Worm (Caenorhabditis elegans) whole organism, L4 larva: Measurements from ENCODE around the gene F14F7.4.

Experiments
- D1046.2 ChIP-seq: fragments of 200-800 bp; sonication (Bioruptor generic); IDR thresholded peaks from 2 replicates; pipeline ENCODE4 v1.3.6; 2022; ENCODE audit warnings: missing genetic modification characterization, missing compliant biosample characterization
- F37D6.2 ChIP-seq: sonication (generic microtip); optimal IDR thresholded peaks from 2 replicates; lab custom pipeline; 2016; ENCODE audit warnings: mild to moderate bottlenecking, missing genetic modification characterization, missing compliant biosample characterization
- R02D3.7 ChIP-seq: fragments of 150-350 bp; sonication (generic microtip); optimal IDR thresholded peaks from 3 replicates; lab custom pipeline; 2014; ENCODE audit warnings: missing biosample characterization, missing genetic modification characterization
- Y105C5A.15 ChIP-seq: fragments of 200-800 bp; sonication (Bioruptor generic); IDR thresholded peaks from 2 replicates; pipeline ENCODE4 v1.3.6; 2022; ENCODE audit warnings: missing genetic modification characterization, missing compliant biosample characterization
- Y48G9A.11 ChIP-seq: fragments of 200-800 bp; sonication (Bioruptor generic); IDR thresholded peaks from 2 replicates; pipeline ENCODE4 v1.3.6; 2022; ENCODE audit warnings: missing genetic modification reagents, missing genetic modification characterization, missing compliant biosample characterization
- ZK337.2 ChIP-seq: fragments of 200-800 bp; sonication (Bioruptor generic); IDR thresholded peaks from 2 replicates; pipeline ENCODE4 v1.3.6; 2022; ENCODE audit warnings: missing genetic modification reagents, missing genetic modification characterization, missing compliant biosample characterization
- ZK546.5 ChIP-seq, 2 experiments: sonication (generic microtip); optimal IDR thresholded peaks; 2 replicates each; lab custom pipeline; 2017; ENCODE audit warnings: missing biosample characterization in 2 of 2, missing genetic modification characterization in 2 of 2
- aha-1 ChIP-seq: fragments of 150-350 bp; peaks from one replicate; lab custom pipeline; 2014; ENCODE audit warnings: missing biosample characterization, missing genetic modification characterization
- aly-2 ChIP-seq: sonication (generic microtip); optimal IDR thresholded peaks from 2 replicates; lab custom pipeline; 2018; ENCODE audit warnings: missing biosample characterization, missing genetic modification characterization
- ama-1 ChIP-seq: fragments of 150-350 bp; optimal IDR thresholded peaks from 2 replicates; lab custom pipeline; 2014; ENCODE audit warnings: inconsistent platforms, mixed read lengths
- arid-1 ChIP-seq: fragments of 200-800 bp; sonication (Bioruptor generic); conservative IDR thresholded peaks from 2 replicates; pipeline ENCODE4 v1.3.6; 2022; ENCODE audit warnings: missing genetic modification reagents, missing genetic modification characterization, missing compliant biosample characterization
- attf-4 ChIP-seq: sonication (generic microtip); optimal IDR thresholded peaks from 3 replicates; lab custom pipeline; 2017; ENCODE audit warnings: missing biosample characterization, missing genetic modification characterization
- ceh-32 ChIP-seq: sonication (generic microtip); optimal IDR thresholded peaks from 2 replicates; lab custom pipeline; 2016; ENCODE audit warnings: mild to moderate bottlenecking, missing genetic modification characterization, missing compliant biosample characterization; ENCODE audit not compliant: poor library complexity
- ceh-82 ChIP-seq: sonication (generic microtip); optimal IDR thresholded peaks from 2 replicates; lab custom pipeline; 2017; ENCODE audit warnings: missing biosample characterization, missing genetic modification characterization
- ces-1 ChIP-seq: fragments of 150-350 bp; sonication (generic microtip); optimal IDR thresholded peaks from 4 replicates; lab custom pipeline; 2014; ENCODE audit warnings: missing biosample characterization, missing genetic modification reagents, missing genetic modification characterization
- cey-2 ChIP-seq: sonication (generic microtip); optimal IDR thresholded peaks from 3 replicates; lab custom pipeline; 2017; ENCODE audit warnings: missing genetic modification characterization, mild to moderate bottlenecking, missing compliant biosample characterization, antibody characterized with exemption, borderline replicate concordance; ENCODE audit not compliant: insufficient read depth
- daf-12 ChIP-seq: fragments of 150-350 bp; optimal IDR thresholded peaks from 2 replicates; lab custom pipeline; 2014; ENCODE audit warnings: missing biosample characterization, missing genetic modification reagents, missing genetic modification characterization
- daf-19 ChIP-seq: fragments of 200-800 bp; sonication (Bioruptor generic); conservative IDR thresholded peaks from 2 replicates; pipeline ENCODE4 v1.3.6; 2022; ENCODE audit warnings: missing genetic modification characterization, missing compliant biosample characterization
- dmd-8 ChIP-seq: fragments of 200-800 bp; sonication (Bioruptor generic); IDR thresholded peaks from 2 replicates; pipeline ENCODE4 v1.3.6; 2022; ENCODE audit warnings: missing genetic modification characterization, missing compliant biosample characterization
- egl-43 ChIP-seq: fragments of 200-800 bp; sonication (Bioruptor generic); IDR thresholded peaks from 2 replicates; pipeline ENCODE4 v1.3.6; 2022; ENCODE audit warnings: missing genetic modification reagents, missing genetic modification characterization, missing compliant biosample characterization
- fkh-10 ChIP-seq: fragments of 150-350 bp; optimal IDR thresholded peaks from 2 replicates; lab custom pipeline; 2014; ENCODE audit warnings: missing biosample characterization, missing genetic modification reagents, missing genetic modification characterization
- hif-1 ChIP-seq, 2 experiments: sonication (generic microtip); optimal IDR thresholded peaks; 2 replicates each; lab custom pipeline; 2016 to 2017; ENCODE audit warnings: missing compliant biosample characterization in 2 of 2, missing genetic modification characterization in 2 of 2, missing genetic modification reagents in 2 of 2, missing genotype in 2 of 2, mild to moderate bottlenecking in 1 of 2
- hmg-1.1 ChIP-seq: fragments of 200-800 bp; sonication (Bioruptor generic); IDR thresholded peaks from 2 replicates; pipeline ENCODE4 v1.3.6; 2022; ENCODE audit warnings: missing genetic modification reagents, missing genetic modification characterization, missing compliant biosample characterization
- lin-15B ChIP-seq: fragments of 150-350 bp; sonication (generic microtip); optimal IDR thresholded peaks from 3 replicates; lab custom pipeline; 2014; ENCODE audit warnings: missing biosample characterization, missing genetic modification characterization
- lin-29 ChIP-seq: fragments of 200-800 bp; sonication (Bioruptor generic); IDR thresholded peaks from 2 replicates; pipeline ENCODE4 v1.3.6; 2022; ENCODE audit warnings: missing genetic modification reagents, missing genetic modification characterization, missing compliant biosample characterization
- lin-39 ChIP-seq: fragments of 150-350 bp; optimal IDR thresholded peaks from 2 replicates; lab custom pipeline; 2014; ENCODE audit warnings: missing biosample characterization, missing genetic modification reagents, missing genetic modification characterization
- madf-5 ChIP-seq, 2 experiments: fragments of 200-800 bp; sonication (Bioruptor generic); IDR thresholded peaks; 2 replicates each; pipeline ENCODE4 v1.3.6; 2022; ENCODE audit warnings: missing compliant biosample characterization in 2 of 2, missing genetic modification characterization in 2 of 2
- mxl-2 ChIP-seq: fragments of 200-800 bp; sonication (Bioruptor generic); conservative IDR thresholded peaks from 2 replicates; pipeline ENCODE4 v1.3.6; 2022; ENCODE audit warnings: missing genetic modification reagents, missing genetic modification characterization, missing compliant biosample characterization
- nhr-10 ChIP-seq: fragments of 150-350 bp; optimal IDR thresholded peaks from 2 replicates; lab custom pipeline; 2014; ENCODE audit warnings: missing biosample characterization, missing genetic modification characterization
- nhr-11 ChIP-seq: fragments of 150-350 bp; optimal IDR thresholded peaks from 2 replicates; lab custom pipeline; 2014; ENCODE audit warnings: missing biosample characterization, missing genetic modification characterization
- nhr-237 ChIP-seq: sonication (generic microtip); optimal IDR thresholded peaks from 2 replicates; lab custom pipeline; 2017; ENCODE audit warnings: missing biosample characterization, missing genetic modification characterization
- nhr-25 ChIP-seq: sonication (generic microtip); optimal IDR thresholded peaks from 2 replicates; lab custom pipeline; 2017; ENCODE audit warnings: missing genetic modification characterization, mild to moderate bottlenecking, missing compliant biosample characterization, antibody characterized with exemption, moderate library complexity, borderline replicate concordance; ENCODE audit not compliant: insufficient read depth
- nhr-42 ChIP-seq: fragments of 200-800 bp; sonication (Bioruptor generic); IDR thresholded peaks from 2 replicates; pipeline ENCODE4 v1.3.6; 2022; ENCODE audit warnings: missing genetic modification characterization, missing compliant biosample characterization
- nhr-48 ChIP-seq: sonication (generic microtip); optimal IDR thresholded peaks from 2 replicates; lab custom pipeline; 2016; ENCODE audit warnings: mild to moderate bottlenecking, missing genetic modification characterization, missing compliant biosample characterization
- nhr-76 ChIP-seq: fragments of 150-350 bp; optimal IDR thresholded peaks from 2 replicates; lab custom pipeline; 2014; ENCODE audit warnings: missing biosample characterization, missing genetic modification characterization
- pha-4 ChIP-seq, 2 experiments: fragments of 150-350 bp in 1 of 2; fragments of 200-800 bp in 1 of 2; sonication (Bioruptor generic) in 1 of 2; IDR thresholded peaks in 1 of 2; optimal IDR thresholded peaks in 1 of 2; 2 replicates each; pipeline versions ENCODE4 v1.3.6 to Lab custom; 2014 to 2022; ENCODE audit warnings: missing genetic modification characterization in 2 of 2, missing genetic modification reagents in 2 of 2, missing biosample characterization in 1 of 2, missing compliant biosample characterization in 1 of 2
- rbr-2 ChIP-seq: sonication (generic microtip); optimal IDR thresholded peaks from 2 replicates; lab custom pipeline; 2016; ENCODE audit warnings: missing genotype, missing genetic modification characterization, missing compliant biosample characterization
- saeg-2 ChIP-seq: fragments of 200-800 bp; sonication (Bioruptor generic); IDR thresholded peaks from 2 replicates; pipeline ENCODE4 v1.3.6; 2022; ENCODE audit warnings: missing genetic modification reagents, missing genetic modification characterization, missing compliant biosample characterization
- set-16 ChIP-seq: fragments of 200-800 bp; sonication (Bioruptor generic); IDR thresholded peaks from 2 replicates; pipeline ENCODE4 v1.3.6; 2022; ENCODE audit warnings: missing genetic modification reagents, missing genetic modification characterization, missing compliant biosample characterization
- spr-1 ChIP-seq: sonication (generic microtip); optimal IDR thresholded peaks from 2 replicates; lab custom pipeline; 2016; ENCODE audit warnings: mild to moderate bottlenecking, missing genetic modification characterization, missing compliant biosample characterization
- spr-3 ChIP-seq: fragments of 200-800 bp; sonication (Bioruptor generic); optimal IDR thresholded peaks from 2 replicates; lab custom pipeline; 2018; ENCODE audit warnings: mild to moderate bottlenecking, missing genetic modification characterization, missing compliant biosample characterization
- tag-97 ChIP-seq: fragments of 200-800 bp; sonication (Bioruptor generic); IDR thresholded peaks from 2 replicates; pipeline ENCODE4 v1.3.6; 2022; ENCODE audit warnings: missing genetic modification characterization, missing compliant biosample characterization
- unc-130 ChIP-seq: sonication (generic microtip); optimal IDR thresholded peaks from 2 replicates; lab custom pipeline; 2016; ENCODE audit warnings: missing genetic modification reagents, missing genetic modification characterization, missing compliant biosample characterization
- unc-62 ChIP-seq, 3 experiments: fragments of 150-350 bp in 1 of 3; sonication (generic microtip); optimal IDR thresholded peaks in 2 of 3; peaks in 1 of 3; 1 replicate in 1 of 3; 2 replicates in 2 of 3; lab custom pipeline; 2014 to 2017; ENCODE audit warnings: missing biosample characterization in 3 of 3, missing genetic modification characterization in 3 of 3, missing genetic modification reagents in 3 of 3, missing genotype in 1 of 3
- vab-7 ChIP-seq: fragments of 200-800 bp; sonication (Bioruptor generic); IDR thresholded peaks from 2 replicates; pipeline ENCODE4 v1.3.6; 2022; ENCODE audit warnings: missing genetic modification reagents, missing genetic modification characterization, missing compliant biosample characterization
- zfp-2 ChIP-seq: sonication (generic microtip); optimal IDR thresholded peaks from 2 replicates; lab custom pipeline; 2016; ENCODE audit warnings: mild to moderate bottlenecking, missing genetic modification characterization, missing compliant biosample characterization
- zfp-3 ChIP-seq: fragments of 200-800 bp; sonication (Bioruptor generic); conservative IDR thresholded peaks from 2 replicates; pipeline ENCODE4 v1.3.6; 2022; ENCODE audit warnings: missing genetic modification reagents, missing genetic modification characterization, missing compliant biosample characterization
- zip-11 ChIP-seq: fragments of 200-800 bp; sonication (Bioruptor generic); IDR thresholded peaks from 2 replicates; pipeline ENCODE4 v1.3.6; 2022; ENCODE audit warnings: missing genetic modification characterization, missing compliant biosample characterization
- zip-2 ChIP-seq: fragments of 150-350 bp; optimal IDR thresholded peaks from 2 replicates; lab custom pipeline; 2014; ENCODE audit warnings: missing biosample characterization, missing genetic modification characterization
- ztf-11 ChIP-seq: fragments of 150-350 bp; optimal IDR thresholded peaks from 2 replicates; lab custom pipeline; 2014; ENCODE audit warnings: missing biosample characterization, missing genetic modification characterization

Gene F14F7.4

ce11 chrIII:13061136-13061535 lies 31.6 kb upstream of the F14F7.4 start (continued):
- TF ChIP-seq ama-1 (lab: Kevin White, UChicago), result peak; percentile 99
- no peak for TF ChIP-seq nhr-42 (GFP tag; lab: Robert Waterston, UW)
- peak; percentile 17 for TF ChIP-seq nhr-10 (tag; lab: Kevin White, UChicago)
- no peak; the same call in 1 of the 2 replicates for TF ChIP-seq set-16 (GFP tag; lab: Robert Waterston, UW)
- peak; percentile 66; the same call in 1 of the 2 replicates for TF ChIP-seq pha-4 (GFP tag; IDR thresholded peaks at IDR 0.05; lab: Robert Waterston, UW)
- TF ChIP-seq pha-4 (tag; optimal IDR thresholded peaks at IDR 0.05; lab: Kevin White, UChicago), result peak; percentile 77
- TF ChIP-seq mxl-2 (GFP tag; lab: Robert Waterston, UW), result no peak
- no peak for TF ChIP-seq dmd-8 (GFP tag; lab: Robert Waterston, UW)
- TF ChIP-seq lin-15B (tag; lab: Kevin White, UChicago), result no peak
- TF ChIP-seq spr-1 (tag; lab: Kevin White, UChicago), result no peak
- no peak for TF ChIP-seq R02D3.7
- TF ChIP-seq unc-130 (GFP tag; lab: Kevin White, UChicago), result no peak
- no peak for TF ChIP-seq Y105C5A.15 (GFP tag; lab: Robert Waterston, UW)
- TF ChIP-seq hif-1 (tag; optimal IDR thresholded peaks at IDR 0.05; lab: Kevin White, UChicago), result peak in 1 of 2 experiments; percentile 55
- TF ChIP-seq tag-97 (GFP tag; lab: Robert Waterston, UW), result no peak
- peak; percentile 4 for TF ChIP-seq zfp-2 (tag; lab: Kevin White, UChicago)
- TF ChIP-seq ceh-32 (tag; lab: Kevin White, UChicago), result no peak
- TF ChIP-seq zip-11 (GFP tag; lab: Robert Waterston, UW), result no peak
- TF ChIP-seq ztf-11 (tag; lab: Kevin White, UChicago), result no peak
- TF ChIP-seq attf-4 (tag; lab: Kevin White, UChicago), result no peak
- TF ChIP-seq rbr-2 (tag; lab: Kevin White, UChicago), result peak; percentile 81
- TF ChIP-seq nhr-237, result no peak
- TF ChIP-seq F37D6.2 (tag; lab: Kevin White, UChicago), result peak; percentile 77
- TF ChIP-seq zfp-3, result no peak
- peak; percentile 97 for TF ChIP-seq aha-1 (tag; lab: Kevin White, UChicago)
- peak; percentile 90 for TF ChIP-seq nhr-11 (tag; lab: Kevin White, UChicago)
- no peak for TF ChIP-seq aly-2 (tag; lab: Kevin White, UChicago)
- peak; percentile 54; the same call in 1 of the 2 replicates for TF ChIP-seq arid-1 (GFP tag; lab: Robert Waterston, UW)
- no peak for TF ChIP-seq madf-5 (GFP tag; IDR thresholded peaks at IDR 0.05; lab: Robert Waterston, UW)
- peak; percentile 60 for TF ChIP-seq nhr-25 (tag; lab: Kevin White, UChicago)
- no peak for TF ChIP-seq ZK337.2
- peak in 1 of 2 experiments; percentile 99 for TF ChIP-seq unc-62 (GFP tag; optimal IDR thresholded peaks at IDR 0.05 in 1 of 2; lab: Kevin White, UChicago)
- TF ChIP-seq unc-62 (tag; optimal IDR thresholded peaks at IDR 0.05; lab: Kevin White, UChicago), result no peak
- 0 out of 2 replicates have a peak, but pooled peaks have one; percentile 53 for TF ChIP-seq daf-19 (GFP tag; lab: Robert Waterston, UW)
- no peak for TF ChIP-seq lin-29
- TF ChIP-seq vab-7 (GFP tag; lab: Robert Waterston, UW), result no peak
- TF ChIP-seq ZK546.5 (tag; optimal IDR thresholded peaks at IDR 0.05; lab: Kevin White, UChicago), result no peak
- TF ChIP-seq lin-39, result peak; percentile 64
- TF ChIP-seq spr-3 (GFP tag; lab: Kevin White, UChicago), result peak; percentile 12
- peak; percentile 85 for TF ChIP-seq nhr-48 (tag; lab: Kevin White, UChicago)
- TF ChIP-seq egl-43 (GFP tag; lab: Robert Waterston, UW), result peak; percentile 26; the same call in 1 of the 2 replicates
- 0 out of 2 replicates have a peak, but pooled peaks have one; percentile 9 for TF ChIP-seq saeg-2
- no peak for TF ChIP-seq Y48G9A.11 (GFP tag; lab: Robert Waterston, UW)
- no peak for TF ChIP-seq zip-2 (tag; lab: Kevin White, UChicago)
- TF ChIP-seq D1046.2, result no peak
- peak; percentile 86 for TF ChIP-seq hmg-1.1 (GFP tag; lab: Robert Waterston, UW)
- peak; percentile 80 for TF ChIP-seq ces-1
- TF ChIP-seq cey-2, result no peak
- peak; percentile 97 for TF ChIP-seq fkh-10
- no peak for TF ChIP-seq daf-12 (tag; lab: Kevin White, UChicago)
- TF ChIP-seq nhr-76 (tag; lab: Kevin White, UChicago), result no peak
- TF ChIP-seq ceh-82 (tag; lab: Kevin White, UChicago), result no peak
